Worm (Caenorhabditis elegans) whole organism, L4 larva: ENCODE measurements around the gene vha-1.

ENCODE experiments used
- F10B5.3 ChIP-seq: sonication (generic microtip); optimal IDR thresholded peaks from 2 replicates; lab custom pipeline; 2016; ENCODE audit warnings: mild to moderate bottlenecking, missing genetic modification characterization, missing compliant biosample characterization
- F26F4.8 ChIP-seq: fragments of 200-800 bp; sonication (Bioruptor generic); conservative IDR thresholded peaks from 2 replicates; pipeline ENCODE4 v1.3.6; 2022; ENCODE audit warnings: missing genetic modification characterization, missing compliant biosample characterization
- F37D6.2 ChIP-seq: sonication (generic microtip); optimal IDR thresholded peaks from 2 replicates; lab custom pipeline; 2016; ENCODE audit warnings: mild to moderate bottlenecking, missing genetic modification characterization, missing compliant biosample characterization
- T26A8.4 ChIP-seq: fragments of 200-800 bp; sonication (Bioruptor generic); IDR thresholded peaks from 2 replicates; pipeline ENCODE4 v1.3.6; 2022; ENCODE audit warnings: missing genetic modification characterization, missing compliant biosample characterization
- Y48G9A.11 ChIP-seq: fragments of 200-800 bp; sonication (Bioruptor generic); IDR thresholded peaks from 2 replicates; pipeline ENCODE4 v1.3.6; 2022; ENCODE audit warnings: missing genetic modification reagents, missing genetic modification characterization, missing compliant biosample characterization
- Y5F2A.4 ChIP-seq: fragments of 200-800 bp; sonication (Bioruptor generic); optimal IDR thresholded peaks from 2 replicates; lab custom pipeline; 2018; ENCODE audit warnings: mild to moderate bottlenecking, missing genetic modification characterization, missing compliant biosample characterization
- aha-1 ChIP-seq: fragments of 150-350 bp; peaks from one replicate; lab custom pipeline; 2014; ENCODE audit warnings: missing biosample characterization, missing genetic modification characterization
- aly-2 ChIP-seq: sonication (generic microtip); optimal IDR thresholded peaks from 2 replicates; lab custom pipeline; 2018; ENCODE audit warnings: missing biosample characterization, missing genetic modification characterization
- ama-1 ChIP-seq: fragments of 150-350 bp; optimal IDR thresholded peaks from 2 replicates; lab custom pipeline; 2014; ENCODE audit warnings: inconsistent platforms, mixed read lengths
- arid-1 ChIP-seq: fragments of 200-800 bp; sonication (Bioruptor generic); conservative IDR thresholded peaks from 2 replicates; pipeline ENCODE4 v1.3.6; 2022; ENCODE audit warnings: missing genetic modification reagents, missing genetic modification characterization, missing compliant biosample characterization
- ceh-20 ChIP-seq: fragments of 200-800 bp; sonication (Bioruptor generic); IDR thresholded peaks from 2 replicates; pipeline ENCODE4 v1.3.6; 2022; ENCODE audit warnings: missing genetic modification reagents, missing genetic modification characterization, missing compliant biosample characterization
- ceh-28 ChIP-seq: fragments of 150-350 bp; optimal IDR thresholded peaks from 2 replicates; lab custom pipeline; 2014; ENCODE audit warnings: missing biosample characterization, missing genetic modification reagents, missing genetic modification characterization
- ceh-32 ChIP-seq: sonication (generic microtip); optimal IDR thresholded peaks from 2 replicates; lab custom pipeline; 2016; ENCODE audit warnings: mild to moderate bottlenecking, missing genetic modification characterization, missing compliant biosample characterization; ENCODE audit not compliant: poor library complexity
- cey-2 ChIP-seq: sonication (generic microtip); optimal IDR thresholded peaks from 3 replicates; lab custom pipeline; 2017; ENCODE audit warnings: missing genetic modification characterization, mild to moderate bottlenecking, missing compliant biosample characterization, antibody characterized with exemption, borderline replicate concordance; ENCODE audit not compliant: insufficient read depth
- ctbp-1 ChIP-seq: fragments of 200-800 bp; sonication (Bioruptor generic); IDR thresholded peaks from 2 replicates; pipeline ENCODE4 v1.3.6; 2022; ENCODE audit warnings: missing genetic modification reagents, missing genetic modification characterization, missing compliant biosample characterization
- daf-12 ChIP-seq: fragments of 150-350 bp; optimal IDR thresholded peaks from 2 replicates; lab custom pipeline; 2014; ENCODE audit warnings: missing biosample characterization, missing genetic modification reagents, missing genetic modification characterization
- daf-16 ChIP-seq, 3 experiments: sonication (generic microtip); optimal IDR thresholded peaks; 2 replicates each; lab custom pipeline; 2016 to 2017; ENCODE audit warnings: missing genetic modification characterization in 3 of 3, missing genetic modification reagents in 3 of 3, mild to moderate bottlenecking in 2 of 3, missing compliant biosample characterization in 2 of 3, missing biosample characterization in 1 of 3, moderate library complexity in 1 of 3
- dmd-8 ChIP-seq: fragments of 200-800 bp; sonication (Bioruptor generic); IDR thresholded peaks from 2 replicates; pipeline ENCODE4 v1.3.6; 2022; ENCODE audit warnings: missing genetic modification characterization, missing compliant biosample characterization
- dmd-9 ChIP-seq: fragments of 200-800 bp; sonication (Bioruptor generic); IDR thresholded peaks from 2 replicates; pipeline ENCODE4 v1.3.6; 2022; ENCODE audit warnings: missing genetic modification reagents, missing genetic modification characterization, missing compliant biosample characterization
- duxl-1 ChIP-seq: sonication (generic microtip); optimal IDR thresholded peaks from 2 replicates; lab custom pipeline; 2016; ENCODE audit warnings: mild to moderate bottlenecking, missing genetic modification characterization, moderate library complexity, missing compliant biosample characterization; ENCODE audit not compliant: poor library complexity
- dve-1 ChIP-seq: sonication (generic microtip); optimal IDR thresholded peaks from 2 replicates; lab custom pipeline; 2017; ENCODE audit warnings: antibody characterized with exemption, mild to moderate bottlenecking, missing genetic modification characterization, missing compliant biosample characterization; ENCODE audit not compliant: insufficient read depth
- egl-43 ChIP-seq: fragments of 200-800 bp; sonication (Bioruptor generic); IDR thresholded peaks from 2 replicates; pipeline ENCODE4 v1.3.6; 2022; ENCODE audit warnings: missing genetic modification reagents, missing genetic modification characterization, missing compliant biosample characterization
- hlh-11 ChIP-seq: fragments of 200-800 bp; sonication (Bioruptor generic); optimal IDR thresholded peaks from 2 replicates; lab custom pipeline; 2018; ENCODE audit warnings: mild to moderate bottlenecking, missing genetic modification characterization, missing compliant biosample characterization
- lim-7 ChIP-seq: fragments of 200-800 bp; sonication (Bioruptor generic); IDR thresholded peaks from 2 replicates; pipeline ENCODE4 v1.3.6; 2022; ENCODE audit warnings: missing genetic modification characterization, missing compliant biosample characterization
- lin-1 ChIP-seq: fragments of 200-800 bp; sonication (Bioruptor generic); IDR thresholded peaks from 2 replicates; pipeline ENCODE4 v1.3.6; 2022; ENCODE audit warnings: missing genetic modification reagents, missing genetic modification characterization, missing compliant biosample characterization
- lin-38 ChIP-seq: fragments of 200-800 bp; sonication (Bioruptor generic); IDR thresholded peaks from 2 replicates; pipeline ENCODE4 v1.3.6; 2022; ENCODE audit warnings: missing genetic modification reagents, missing genetic modification characterization, missing compliant biosample characterization
- lsy-2 ChIP-seq, 2 experiments: fragments of 150-350 bp in 1 of 2; sonication (generic microtip) in 1 of 2; optimal IDR thresholded peaks; 2 replicates each; lab custom pipeline; 2014 to 2017; ENCODE audit warnings: missing biosample characterization in 2 of 2, missing genetic modification characterization in 2 of 2
- mdt-29 ChIP-seq: fragments of 200-800 bp; sonication (Bioruptor generic); IDR thresholded peaks from 2 replicates; pipeline ENCODE4 v1.3.6; 2022; ENCODE audit warnings: missing genetic modification reagents, missing genetic modification characterization, missing compliant biosample characterization
- mes-2 ChIP-seq: sonication (generic microtip); optimal IDR thresholded peaks from 2 replicates; lab custom pipeline; 2016; ENCODE audit warnings: missing genotype, mild to moderate bottlenecking, missing genetic modification characterization, missing compliant biosample characterization; ENCODE audit not compliant: poor library complexity, severe bottlenecking
- nhr-102 ChIP-seq: sonication (generic microtip); optimal IDR thresholded peaks from 2 replicates; lab custom pipeline; 2016; ENCODE audit warnings: mild to moderate bottlenecking, missing genetic modification characterization, moderate library complexity, missing compliant biosample characterization
- nhr-237 ChIP-seq: sonication (generic microtip); optimal IDR thresholded peaks from 2 replicates; lab custom pipeline; 2017; ENCODE audit warnings: missing biosample characterization, missing genetic modification characterization
- nhr-28 ChIP-seq: fragments of 150-350 bp; optimal IDR thresholded peaks from 2 replicates; lab custom pipeline; 2014; ENCODE audit warnings: missing biosample characterization, missing genetic modification characterization
- nhr-41 ChIP-seq: fragments of 200-800 bp; sonication (Bioruptor generic); IDR thresholded peaks from 2 replicates; pipeline ENCODE4 v1.3.6; 2022; ENCODE audit warnings: missing genetic modification reagents, missing genetic modification characterization, missing compliant biosample characterization
- nhr-42 ChIP-seq: fragments of 200-800 bp; sonication (Bioruptor generic); IDR thresholded peaks from 2 replicates; pipeline ENCODE4 v1.3.6; 2022; ENCODE audit warnings: missing genetic modification characterization, missing compliant biosample characterization
- nhr-48 ChIP-seq: sonication (generic microtip); optimal IDR thresholded peaks from 2 replicates; lab custom pipeline; 2016; ENCODE audit warnings: mild to moderate bottlenecking, missing genetic modification characterization, missing compliant biosample characterization
- nhr-76 ChIP-seq: fragments of 150-350 bp; optimal IDR thresholded peaks from 2 replicates; lab custom pipeline; 2014; ENCODE audit warnings: missing biosample characterization, missing genetic modification characterization
- php-3 ChIP-seq: fragments of 200-800 bp; sonication (Bioruptor generic); IDR thresholded peaks from 2 replicates; pipeline ENCODE4 v1.3.6; 2022; ENCODE audit warnings: missing genetic modification reagents, missing genetic modification characterization, missing compliant biosample characterization
- pqm-1 ChIP-seq: sonication (generic microtip); optimal IDR thresholded peaks from 2 replicates; lab custom pipeline; 2017; ENCODE audit warnings: missing biosample characterization, missing genetic modification characterization
- rbr-2 ChIP-seq: sonication (generic microtip); optimal IDR thresholded peaks from 2 replicates; lab custom pipeline; 2016; ENCODE audit warnings: missing genotype, missing genetic modification characterization, missing compliant biosample characterization
- set-16 ChIP-seq: fragments of 200-800 bp; sonication (Bioruptor generic); IDR thresholded peaks from 2 replicates; pipeline ENCODE4 v1.3.6; 2022; ENCODE audit warnings: missing genetic modification reagents, missing genetic modification characterization, missing compliant biosample characterization
- spr-1 ChIP-seq: sonication (generic microtip); optimal IDR thresholded peaks from 2 replicates; lab custom pipeline; 2016; ENCODE audit warnings: mild to moderate bottlenecking, missing genetic modification characterization, missing compliant biosample characterization
- spr-3 ChIP-seq: fragments of 200-800 bp; sonication (Bioruptor generic); optimal IDR thresholded peaks from 2 replicates; lab custom pipeline; 2018; ENCODE audit warnings: mild to moderate bottlenecking, missing genetic modification characterization, missing compliant biosample characterization
- tag-97 ChIP-seq: fragments of 200-800 bp; sonication (Bioruptor generic); IDR thresholded peaks from 2 replicates; pipeline ENCODE4 v1.3.6; 2022; ENCODE audit warnings: missing genetic modification characterization, missing compliant biosample characterization
- unc-130 ChIP-seq: sonication (generic microtip); optimal IDR thresholded peaks from 2 replicates; lab custom pipeline; 2016; ENCODE audit warnings: missing genetic modification reagents, missing genetic modification characterization, missing compliant biosample characterization
- unc-62 ChIP-seq, 3 experiments: fragments of 150-350 bp in 1 of 3; sonication (generic microtip); optimal IDR thresholded peaks in 2 of 3; peaks in 1 of 3; 1 replicate in 1 of 3; 2 replicates in 2 of 3; lab custom pipeline; 2014 to 2017; ENCODE audit warnings: missing biosample characterization in 3 of 3, missing genetic modification characterization in 3 of 3, missing genetic modification reagents in 3 of 3, missing genotype in 1 of 3
- zag-1 ChIP-seq: fragments of 150-350 bp; optimal IDR thresholded peaks from 2 replicates; lab custom pipeline; 2014; ENCODE audit warnings: missing biosample characterization, missing genetic modification characterization
- zfp-2 ChIP-seq: sonication (generic microtip); optimal IDR thresholded peaks from 2 replicates; lab custom pipeline; 2016; ENCODE audit warnings: mild to moderate bottlenecking, missing genetic modification characterization, missing compliant biosample characterization

The vha-1 gene

ce11 chrIII:9748694-9749093, 32.4 kb upstream of the vha-1 start, which contains the start of gene T05G5.4:
TSS of gene T05G5.4 (plus strand) at chrIII:9748934.
- TF ChIP-seq lim-7 (GFP tag; lab: Robert Waterston, UW): 0 out of 2 replicates have a peak, but pooled peaks have one; percentile 17
- peak; percentile 36 for TF ChIP-seq unc-130 (GFP tag; lab: Kevin White, UChicago)
- TF ChIP-seq aly-2 (tag; lab: Kevin White, UChicago): peak; percentile 21
- no peak for TF ChIP-seq rbr-2 (tag; lab: Kevin White, UChicago)
- TF ChIP-seq arid-1 (GFP tag; lab: Robert Waterston, UW): 0 out of 2 replicates have a peak, but pooled peaks have one; percentile 11
- TF ChIP-seq ctbp-1 (GFP tag; lab: Robert Waterston, UW): 0 out of 2 replicates have a peak, but pooled peaks have one; percentile 12
- TF ChIP-seq ama-1 (lab: Kevin White, UChicago): no peak
- TF ChIP-seq lin-38: peak; percentile 29

ce11 chrIII:9751074-9751473, 30.0 kb upstream of the vha-1 start, which contains the start of gene T05G5.5:
TSS of gene T05G5.5 (minus strand) at chrIII:9751432.
- TF ChIP-seq F10B5.3 (no peak), nhr-48 (tag; lab: Kevin White, UChicago) (no peak), unc-62 (GFP tag; optimal IDR thresholded peaks at IDR 0.05 in 1 of 2; lab: Kevin White, UChicago) (peak in 1 of 2 experiments; percentile 26), unc-62 (tag; optimal IDR thresholded peaks at IDR 0.05; lab: Kevin White, UChicago) (no peak), nhr-102 (tag; lab: Kevin White, UChicago) (peak; percentile 73), nhr-28 (tag; lab: Kevin White, UChicago) (peak; percentile 26), spr-1 (tag; lab: Kevin White, UChicago) (peak; percentile 3), aha-1 (no peak), lsy-2 (tag; optimal IDR thresholded peaks at IDR 0.05; lab: Kevin White, UChicago) (peak in 1 of 2 experiments; percentile 18), daf-16 (GFP tag; optimal IDR thresholded peaks at IDR 0.05; lab: Kevin White, UChicago) (no peak), daf-16 (tag; optimal IDR thresholded peaks at IDR 0.05; lab: Kevin White, UChicago) (peak; percentile 76), nhr-237 (tag; lab: Kevin White, UChicago) (no peak), Y48G9A.11 (GFP tag; lab: Robert Waterston, UW) (no peak), mes-2 (tag; lab: Kevin White, UChicago) (peak; percentile 41), nhr-76 (tag; lab: Kevin White, UChicago) (no peak), duxl-1 (peak; percentile 12), dmd-8 (GFP tag; lab: Robert Waterston, UW) (0 out of 2 replicates have a peak, but pooled peaks have one; percentile 33), dmd-9 (GFP tag; lab: Robert Waterston, UW) (0 out of 2 replicates have a peak, but pooled peaks have one; percentile 6), php-3 (no peak), F26F4.8 (GFP tag; lab: Robert Waterston, UW) (no peak), mdt-29 (GFP tag; lab: Robert Waterston, UW) (no peak), tag-97 (no peak), hlh-11 (peak; percentile 8), lin-38 (peak; percentile 44), T26A8.4 (GFP tag; lab: Robert Waterston, UW) (peak; percentile 70), set-16 (GFP tag; lab: Robert Waterston, UW) (no peak), dve-1 (peak; percentile 50)

DNA sequence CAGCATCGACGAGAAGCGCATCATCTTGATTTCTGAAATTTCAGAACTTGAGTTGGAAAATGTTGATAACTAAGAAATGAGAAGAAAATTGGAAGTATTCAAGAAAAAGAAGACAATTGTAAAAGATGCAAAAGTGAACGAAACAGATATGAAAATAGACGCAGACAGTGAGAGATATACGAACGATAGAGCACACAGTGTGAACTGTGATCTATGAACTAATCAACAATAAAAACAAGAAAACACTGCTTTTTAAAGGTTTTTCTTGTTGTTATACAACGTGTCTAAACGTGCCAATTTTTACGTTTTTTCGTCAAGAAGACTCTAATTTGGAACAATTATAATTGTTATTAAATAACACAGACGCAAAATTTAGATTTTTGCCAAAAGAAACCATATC, 28.2 kb upstream of the vha-1 start, which contains the start of gene ech-6:
Gene ech-6, minus strand, starts transcription at position 32 of the 400 bp plus-strand sequence.
- TF ChIP-seq ceh-28 (tag; lab: Kevin White, UChicago) (no peak), ama-1 (lab: Kevin White, UChicago) (no peak), zfp-2 (tag; lab: Kevin White, UChicago) (no peak), nhr-42 (GFP tag; lab: Robert Waterston, UW) (no peak), zag-1 (tag; lab: Kevin White, UChicago) (no peak), F37D6.2 (no peak), ceh-20 (GFP tag; lab: Robert Waterston, UW) (no peak), lsy-2 (tag; optimal IDR thresholded peaks at IDR 0.05; lab: Kevin White, UChicago) (peak in 1 of 2 experiments; percentile 71), lin-1 (0 out of 2 replicates have a peak, but pooled peaks have one; percentile 29), egl-43 (GFP tag; lab: Robert Waterston, UW) (no peak), ceh-32 (tag; lab: Kevin White, UChicago) (no peak), pqm-1 (tag; lab: Kevin White, UChicago) (peak; percentile 11), cey-2 (tag; lab: Kevin White, UChicago) (no peak), daf-12 (tag; lab: Kevin White, UChicago) (no peak), spr-3 (GFP tag; lab: Kevin White, UChicago) (no peak), T26A8.4 (GFP tag; lab: Robert Waterston, UW) (no peak), rbr-2 (tag; lab: Kevin White, UChicago) (no peak), mdt-29 (GFP tag; lab: Robert Waterston, UW) (no peak), nhr-41 (GFP tag; lab: Robert Waterston, UW) (no peak), nhr-102 (tag; lab: Kevin White, UChicago) (peak; percentile 45), Y5F2A.4 (no peak)
